Worm (Caenorhabditis elegans) whole organism, early embryonic: ENCODE measurements around the gene srh-5.

Experiments used
- B0310.2 ChIP-seq: sonication (generic microtip); optimal IDR thresholded peaks from 2 replicates; lab custom pipeline; 2016; ENCODE audit warnings: mild to moderate bottlenecking, missing genetic modification characterization, missing compliant biosample characterization
- ceh-36 ChIP-seq: sonication (generic microtip); optimal IDR thresholded peaks from 2 replicates; lab custom pipeline; 2016; ENCODE audit warnings: missing genetic modification characterization, inconsistent platforms, missing compliant biosample characterization
- hmbx-1 ChIP-seq: sonication (generic microtip); optimal IDR thresholded peaks from 2 replicates; lab custom pipeline; 2016; ENCODE audit warnings: mild to moderate bottlenecking, missing genetic modification characterization, missing compliant biosample characterization
- pes-1 ChIP-seq: fragments of 200-800 bp; sonication (Bioruptor generic); IDR thresholded peaks from 2 replicates; pipeline ENCODE4 v1.3.6; 2022; ENCODE audit warnings: missing genetic modification reagents, missing genetic modification characterization, missing compliant biosample characterization
- scrt-1 ChIP-seq: fragments of 200-800 bp; sonication (Bioruptor generic); IDR thresholded peaks from 2 replicates; pipeline ENCODE4 v1.3.6; 2022; ENCODE audit warnings: missing genetic modification characterization, missing compliant biosample characterization

DNA sequence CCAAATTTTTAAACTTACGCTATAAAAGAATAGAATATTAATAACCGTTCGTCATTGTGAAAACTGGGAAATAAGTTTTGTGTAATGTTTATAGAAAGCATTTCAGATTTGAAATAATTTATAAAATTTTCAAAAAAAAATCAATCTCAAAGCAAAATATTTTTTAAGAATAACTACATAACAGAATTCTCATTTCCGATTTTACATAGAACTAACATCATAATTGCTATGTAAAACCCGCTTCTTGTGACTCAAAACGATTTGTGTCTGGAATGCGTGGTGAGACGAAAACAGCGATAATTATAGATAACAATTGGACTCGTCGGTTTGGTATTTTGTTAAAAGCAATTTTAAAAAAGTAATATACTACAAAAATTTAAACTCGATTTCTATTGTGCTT is 4.7 kb upstream of the srh-5 start, which contains the start of gene srw-91:
- no peak for TF ChIP-seq hmbx-1 (tag; lab: Kevin White, UChicago)
- no peak for TF ChIP-seq pes-1 (GFP tag; lab: Robert Waterston, UW)
- TF ChIP-seq ceh-36 = no peak
- TF ChIP-seq scrt-1 (GFP tag; lab: Robert Waterston, UW) = no peak
- TF ChIP-seq B0310.2 (tag; lab: Kevin White, UChicago) = no peak
